Worm (Caenorhabditis elegans) whole organism, L3 larva: Measurements from ENCODE around the gene R13H9.6.

Experiments
- mdl-1 ChIP-seq: fragments of 150-350 bp; optimal IDR thresholded peaks from 2 replicates; lab custom pipeline; 2014; ENCODE audit warnings: missing biosample characterization, missing genetic modification characterization
- skn-1 ChIP-seq: fragments of 150-350 bp; optimal IDR thresholded peaks from 2 replicates; lab custom pipeline; 2014; ENCODE audit warnings: missing biosample characterization, missing genetic modification characterization

- TF ChIP-seq skn-1 (tag; lab: Kevin White, UChicago) (no peak), mdl-1 (tag; lab: Kevin White, UChicago) (no peak)
Measured at ce11 chrIV:5110391-5110930, 42.0 kb upstream of the R13H9.6 start.
